Fruit fly (Drosophila melanogaster) whole organism, embryonic: ENCODE measurements around the gene grass.

Experiments
- Abd-B ChIP-seq: fragments of 200-800 bp; sonication (Bioruptor generic); optimal IDR thresholded peaks from 2 replicates; lab custom pipeline; 2018; ENCODE audit warnings: missing biosample characterization, mild to moderate bottlenecking, missing genetic modification characterization, moderate library complexity
- Adf1 ChIP-seq: fragments of 200-800 bp; sonication (Bioruptor generic); IDR thresholded peaks from 2 replicates; pipeline ENCODE4 v1.3.6; 2022; ENCODE audit warnings: missing biosample characterization, missing genetic modification characterization
- CG10366 ChIP-seq: fragments of 200-800 bp; sonication (Bioruptor generic); IDR thresholded peaks from 2 replicates; pipeline ENCODE4 v1.3.6; 2022; ENCODE audit warnings: missing biosample characterization, missing genetic modification characterization
- CG10543 ChIP-seq: fragments of 200-800 bp; sonication (Bioruptor generic); optimal IDR thresholded peaks from 3 replicates; lab custom pipeline; 2017; ENCODE audit warnings: missing biosample characterization, mild to moderate bottlenecking, missing genetic modification characterization, moderate library complexity
- CG10654 ChIP-seq: fragments of 200-800 bp; sonication (Bioruptor generic); optimal IDR thresholded peaks from 2 replicates; lab custom pipeline; 2016; ENCODE audit warnings: missing biosample characterization, missing genetic modification characterization
- CG11085 ChIP-seq: fragments of 200-800 bp; sonication (Bioruptor generic); IDR thresholded peaks from 2 replicates; pipeline ENCODE4 v1.3.6; 2022; ENCODE audit warnings: missing biosample characterization, missing genetic modification characterization
- CG1233 ChIP-seq: fragments of 200-800 bp; sonication (Bioruptor generic); optimal IDR thresholded peaks from 4 replicates; lab custom pipeline; 2018; ENCODE audit warnings: missing biosample characterization, mild to moderate bottlenecking, missing genetic modification characterization
- CG12391 ChIP-seq: fragments of 200-800 bp; sonication (Bioruptor generic); optimal IDR thresholded peaks from 3 replicates; lab custom pipeline; 2018; ENCODE audit warnings: missing biosample characterization, mild to moderate bottlenecking, missing genetic modification characterization, moderate library complexity
- CG13123 ChIP-seq: fragments of 200-800 bp; sonication (Bioruptor generic); optimal IDR thresholded peaks from 2 replicates; lab custom pipeline; 2016; ENCODE audit warnings: missing biosample characterization, missing genetic modification characterization
- CG1602 ChIP-seq: fragments of 200-800 bp; sonication (Bioruptor generic); optimal IDR thresholded peaks from 3 replicates; lab custom pipeline; 2016; ENCODE audit warnings: missing biosample characterization, missing genetic modification characterization
- CG16863 ChIP-seq: fragments of 200-800 bp; sonication (Bioruptor generic); optimal IDR thresholded peaks from 3 replicates; lab custom pipeline; 2016; ENCODE audit warnings: missing biosample characterization, missing genetic modification characterization
- CG2712 ChIP-seq: fragments of 200-800 bp; optimal IDR thresholded peaks from 3 replicates; lab custom pipeline; 2019; ENCODE audit warnings: missing biosample characterization, mild to moderate bottlenecking, missing genetic modification characterization, moderate library complexity
- CG32532 ChIP-seq: fragments of 200-800 bp; sonication (Bioruptor generic); IDR thresholded peaks from 2 replicates; pipeline ENCODE4 v1.3.6; 2022; ENCODE audit warnings: missing biosample characterization, missing genetic modification characterization
- CG4360 ChIP-seq: fragments of 200-800 bp; sonication (Bioruptor generic); IDR thresholded peaks from 2 replicates; pipeline ENCODE4 v1.3.6; 2022; ENCODE audit warnings: missing biosample characterization, missing genetic modification characterization
- CG7372 ChIP-seq: fragments of 200-800 bp; sonication (Bioruptor generic); IDR thresholded peaks from 2 replicates; pipeline ENCODE4 v1.3.6; 2022; ENCODE audit warnings: missing biosample characterization, missing genetic modification characterization
- CG7963 ChIP-seq: fragments of 200-800 bp; sonication (Bioruptor generic); IDR thresholded peaks from 3 replicates; pipeline ENCODE4 v1.3.6; 2022; ENCODE audit warnings: missing biosample characterization, missing genetic modification characterization; ENCODE audit not compliant: partially characterized antibody
- CrebB ChIP-seq: fragments of 200-800 bp; sonication (Bioruptor generic); optimal IDR thresholded peaks from 3 replicates; lab custom pipeline; 2018; ENCODE audit warnings: missing biosample characterization, mild to moderate bottlenecking, missing genetic modification characterization
- Deaf1 ChIP-seq: fragments of 200-800 bp; optimal IDR thresholded peaks from 3 replicates; lab custom pipeline; 2019; ENCODE audit warnings: missing biosample characterization, mild to moderate bottlenecking, missing genetic modification characterization, moderate library complexity
- ERR ChIP-seq: fragments of 200-800 bp; sonication (Bioruptor generic); optimal IDR thresholded peaks from 2 replicates; lab custom pipeline; 2016; ENCODE audit warnings: missing biosample characterization, missing genetic modification characterization
- Ets97D ChIP-seq: fragments of 200-800 bp; sonication (Bioruptor generic); optimal IDR thresholded peaks from 3 replicates; lab custom pipeline; 2016; ENCODE audit warnings: missing biosample characterization, missing genetic modification characterization
- GATAe ChIP-seq: fragments of 200-800 bp; sonication (Bioruptor generic); conservative IDR thresholded peaks from 2 replicates; pipeline ENCODE4 v1.3.6; 2022; ENCODE audit warnings: missing biosample characterization, missing genetic modification characterization
- H15 ChIP-seq: fragments of 200-800 bp; sonication (Bioruptor generic); IDR thresholded peaks from 3 replicates; pipeline ENCODE4 v1.3.6; 2022; ENCODE audit warnings: missing biosample characterization, missing genetic modification characterization
- HHEX ChIP-seq: fragments of 200-800 bp; sonication (Bioruptor generic); optimal IDR thresholded peaks from 3 replicates; lab custom pipeline; 2017; ENCODE audit warnings: missing biosample characterization, mild to moderate bottlenecking, missing genetic modification characterization, missing genetic modification reagents
- HLH3B ChIP-seq: fragments of 200-800 bp; sonication (Bioruptor generic); IDR thresholded peaks from 2 replicates; pipeline ENCODE4 v1.3.6; 2022; ENCODE audit warnings: missing biosample characterization, missing genetic modification characterization
- Mrtf ChIP-seq: fragments of 200-800 bp; sonication (Bioruptor generic); IDR thresholded peaks from 3 replicates; pipeline ENCODE4 v1.3.6; 2022; ENCODE audit warnings: missing biosample characterization, missing genetic modification characterization
- Nf-YA ChIP-seq: fragments of 200-800 bp; sonication (Bioruptor generic); IDR thresholded peaks from 2 replicates; pipeline ENCODE4 v1.3.6; 2022; ENCODE audit warnings: missing biosample characterization, missing genetic modification characterization
- Side ChIP-seq: fragments of 200-800 bp; sonication (Bioruptor generic); optimal IDR thresholded peaks from 2 replicates; lab custom pipeline; 2016; ENCODE audit warnings: missing biosample characterization, missing genetic modification characterization
- aop ChIP-seq: fragments of 200-800 bp; sonication (Bioruptor generic); IDR thresholded peaks from 2 replicates; pipeline ENCODE4 v1.3.6; 2022; ENCODE audit warnings: missing biosample characterization, missing genetic modification characterization
- ara ChIP-seq: fragments of 200-800 bp; sonication (Bioruptor generic); IDR thresholded peaks from 2 replicates; pipeline ENCODE4 v1.3.6; 2022; ENCODE audit warnings: missing biosample characterization, missing genetic modification characterization
- bowl ChIP-seq: fragments of 200-800 bp; sonication (Bioruptor generic); IDR thresholded peaks from 2 replicates; pipeline ENCODE4 v1.3.6; 2022; ENCODE audit warnings: missing biosample characterization, missing genetic modification characterization
- caup ChIP-seq: fragments of 200-800 bp; sonication (Bioruptor generic); optimal IDR thresholded peaks from 3 replicates; lab custom pipeline; 2017; ENCODE audit warnings: missing biosample characterization, mild to moderate bottlenecking, missing genetic modification characterization, moderate library complexity; ENCODE audit not compliant: severe bottlenecking
- croc ChIP-seq: fragments of 200-800 bp; sonication (Bioruptor generic); conservative IDR thresholded peaks from 3 replicates; pipeline ENCODE4 v1.3.6; 2022; ENCODE audit warnings: missing biosample characterization, missing genetic modification characterization
- da ChIP-seq: fragments of 200-800 bp; sonication (Bioruptor generic); optimal IDR thresholded peaks from 2 replicates; lab custom pipeline; 2016; ENCODE audit warnings: missing biosample characterization, missing genetic modification characterization
- dmrt11E ChIP-seq: fragments of 200-800 bp; sonication (Bioruptor generic); optimal IDR thresholded peaks from 3 replicates; lab custom pipeline; 2018; ENCODE audit warnings: missing biosample characterization, mild to moderate bottlenecking, missing genetic modification characterization, moderate library complexity
- dmrt99B ChIP-seq: fragments of 200-800 bp; sonication (Bioruptor generic); optimal IDR thresholded peaks from 2 replicates; lab custom pipeline; 2018; ENCODE audit warnings: missing biosample characterization, mild to moderate bottlenecking, missing genetic modification characterization, moderate library complexity
- fd96Cb ChIP-seq: fragments of 200-800 bp; sonication (Bioruptor generic); optimal IDR thresholded peaks from 2 replicates; lab custom pipeline; 2018; ENCODE audit warnings: missing biosample characterization, mild to moderate bottlenecking, missing genetic modification characterization, moderate library complexity
- jigr1 ChIP-seq: fragments of 200-800 bp; sonication (Bioruptor generic); IDR thresholded peaks from 3 replicates; pipeline ENCODE4 v1.3.6; 2022; ENCODE audit warnings: missing biosample characterization, missing genetic modification characterization
- jumu ChIP-seq: fragments of 200-800 bp; sonication (Bioruptor generic); optimal IDR thresholded peaks from 3 replicates; lab custom pipeline; 2016; ENCODE audit warnings: missing biosample characterization, missing genetic modification characterization
- klu ChIP-seq: fragments of 200-800 bp; sonication (Bioruptor generic); IDR thresholded peaks from 2 replicates; pipeline ENCODE4 v1.3.6; 2022; ENCODE audit warnings: missing biosample characterization, missing genetic modification characterization
- luna ChIP-seq: fragments of 200-800 bp; sonication (Bioruptor generic); optimal IDR thresholded peaks from 2 replicates; lab custom pipeline; 2016; ENCODE audit warnings: missing biosample characterization, missing genetic modification characterization
- odd ChIP-seq: fragments of 200-800 bp; sonication (Bioruptor generic); optimal IDR thresholded peaks from 2 replicates; lab custom pipeline; 2017; ENCODE audit warnings: missing biosample characterization, mild to moderate bottlenecking, missing genetic modification characterization
- org-1 ChIP-seq: fragments of 200-800 bp; sonication (Bioruptor generic); optimal IDR thresholded peaks from 2 replicates; lab custom pipeline; 2017; ENCODE audit warnings: missing biosample characterization, missing genetic modification characterization
- pum ChIP-seq: fragments of 200-800 bp; sonication (Bioruptor generic); optimal IDR thresholded peaks from 2 replicates; lab custom pipeline; 2016; ENCODE audit warnings: missing biosample characterization, missing genetic modification characterization
- ranshi ChIP-seq: fragments of 200-800 bp; sonication (Bioruptor generic); IDR thresholded peaks from 2 replicates; pipeline ENCODE4 v1.3.6; 2022; ENCODE audit warnings: missing biosample characterization, missing genetic modification characterization
- row ChIP-seq: fragments of 200-800 bp; sonication (Bioruptor generic); IDR thresholded peaks from 3 replicates; pipeline ENCODE4 v1.3.6; 2022; ENCODE audit warnings: missing biosample characterization, missing genetic modification characterization
- stc ChIP-seq: fragments of 200-800 bp; sonication (Bioruptor generic); IDR thresholded peaks from 2 replicates; pipeline ENCODE4 v1.3.6; 2022; ENCODE audit warnings: missing biosample characterization, missing genetic modification characterization
- wdn ChIP-seq: fragments of 200-800 bp; sonication (Bioruptor generic); IDR thresholded peaks from 2 replicates; pipeline ENCODE4 v1.3.6; 2022; ENCODE audit warnings: missing biosample characterization, missing genetic modification characterization
- wor ChIP-seq: fragments of 200-800 bp; sonication (Bioruptor generic); IDR thresholded peaks from 2 replicates; pipeline ENCODE4 v1.3.6; 2022; ENCODE audit warnings: missing biosample characterization, missing genetic modification characterization
- z ChIP-seq: fragments of 200-800 bp; sonication (Bioruptor generic); IDR thresholded peaks from 3 replicates; pipeline ENCODE4 v1.3.6; 2022; ENCODE audit warnings: missing biosample characterization, missing genetic modification characterization

grass gene

DNA sequence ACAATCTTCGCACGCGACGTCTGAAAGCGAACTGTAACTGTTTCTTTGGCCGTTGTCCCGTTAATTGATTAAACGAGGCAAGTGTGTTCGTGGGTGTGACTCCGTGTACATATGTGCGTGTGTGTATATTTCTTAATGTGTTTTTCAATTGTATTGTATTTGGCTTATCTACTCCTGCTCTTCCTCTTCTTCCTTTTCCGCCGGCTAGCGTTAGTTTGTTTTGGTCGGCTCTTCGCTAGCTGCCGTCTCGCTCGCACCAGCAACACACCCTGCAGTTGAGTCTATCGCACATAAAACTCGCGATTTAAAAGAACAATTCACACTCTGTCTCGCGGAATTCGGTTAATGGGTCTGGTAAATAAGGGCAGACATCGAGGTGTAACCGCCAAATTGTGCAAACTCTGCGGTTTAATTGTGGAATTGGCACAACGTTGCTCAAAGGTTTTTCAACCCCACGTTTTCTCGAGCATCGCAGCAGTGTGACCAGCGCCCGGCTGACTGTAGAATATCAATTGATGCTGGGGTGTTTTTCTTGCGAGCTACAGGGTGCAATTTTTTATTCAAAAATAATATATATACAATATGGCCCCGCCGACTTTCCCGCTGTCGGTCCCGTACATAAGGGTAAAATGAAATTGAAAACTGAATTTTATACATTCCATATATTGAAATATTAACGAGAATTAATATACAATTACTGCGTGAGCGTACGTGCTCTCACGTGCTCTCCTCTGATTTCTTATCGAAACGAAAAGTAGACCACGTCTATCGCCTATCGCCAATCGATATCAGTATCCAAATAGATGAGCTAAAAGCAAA, 45.8 kb upstream of the grass start, which contains the start of the genes gb and CG5815 (continued):
- TF ChIP-seq caup, result peak; percentile 93
- TF ChIP-seq dmrt11E, result peak; percentile 87
- TF ChIP-seq HHEX (GFP tag; lab: Kevin White, UChicago), result peak; percentile 89
- peak; percentile 90 for TF ChIP-seq CG11085 (GFP tag; lab: Robert Waterston, UW)
- TF ChIP-seq Nf-YA, result peak; percentile 70
- TF ChIP-seq CG32532 (GFP tag; lab: Robert Waterston, UW), result peak; percentile 96
- no peak; the same call in 1 of the 3 replicates for TF ChIP-seq z
- peak; percentile 93 for TF ChIP-seq CG2712
- TF ChIP-seq jigr1 (GFP tag; lab: Robert Waterston, UW), result peak; percentile 68; the same call in 1 of the 3 replicates
- TF ChIP-seq CG10366, result peak; percentile 98
- TF ChIP-seq CG10543 (GFP tag; lab: Kevin White, UChicago), result peak; percentile 90
- peak; percentile 89 for TF ChIP-seq ranshi (GFP tag; lab: Robert Waterston, UW)
- peak; percentile 75 for TF ChIP-seq stc (GFP tag; lab: Robert Waterston, UW)
- TF ChIP-seq klu (GFP tag; lab: Robert Waterston, UW), result peak; percentile 85
- TF ChIP-seq dmrt99B (tag; lab: Kevin White, UChicago), result no peak
- peak; percentile 72 for TF ChIP-seq org-1 (GFP tag; lab: Kevin White, UChicago)
- peak; percentile 89 for TF ChIP-seq fd96Cb (tag; lab: Kevin White, UChicago)
- TF ChIP-seq Ets97D (GFP tag; lab: Kevin White, UChicago), result peak; percentile 78
- peak; percentile 61 for TF ChIP-seq jumu (GFP tag; lab: Kevin White, UChicago)
- peak; percentile 88 for TF ChIP-seq Mrtf (GFP tag; lab: Robert Waterston, UW)
- peak; percentile 90 for TF ChIP-seq Abd-B (GFP tag; lab: Kevin White, UChicago)
- TF ChIP-seq HLH3B (GFP tag; lab: Robert Waterston, UW), result peak; percentile 86
- TF ChIP-seq row, result peak; percentile 97
- peak; percentile 91 for TF ChIP-seq CG1602
- peak; percentile 79 for TF ChIP-seq croc
- peak; percentile 49; the same call in 1 of the 2 replicates for TF ChIP-seq CG4360 (GFP tag; lab: Robert Waterston, UW)
- TF ChIP-seq CG7963 (GFP tag; lab: Robert Waterston, UW), result peak; percentile 88
- peak; percentile 59 for TF ChIP-seq CrebB (tag; lab: Kevin White, UChicago)
- TF ChIP-seq da (GFP tag; lab: Kevin White, UChicago), result no peak
- TF ChIP-seq pum (GFP tag; lab: Kevin White, UChicago), result peak; percentile 66
- peak; percentile 77 for TF ChIP-seq CG16863 (GFP tag; lab: Kevin White, UChicago)
- peak; percentile 73 for TF ChIP-seq bowl (GFP tag; lab: Robert Waterston, UW)
- TF ChIP-seq H15 (GFP tag; lab: Robert Waterston, UW), result peak; percentile 86
- TF ChIP-seq CG1233 (GFP tag; lab: Kevin White, UChicago), result peak; percentile 85
- TF ChIP-seq Side (GFP tag; lab: Kevin White, UChicago), result peak; percentile 50
- peak; percentile 64; the same call in 1 of the 2 replicates for TF ChIP-seq Adf1
- TF ChIP-seq CG13123 (GFP tag; lab: Kevin White, UChicago), result peak; percentile 83
- no peak for TF ChIP-seq luna
- no peak for TF ChIP-seq Deaf1 (tag; lab: Kevin White, UChicago)
- TF ChIP-seq ara (GFP tag; lab: Robert Waterston, UW), result peak; percentile 88
- TF ChIP-seq CG12391 (tag; lab: Kevin White, UChicago), result peak; percentile 94
- peak; percentile 69 for TF ChIP-seq wor (GFP tag; lab: Robert Waterston, UW)
- TF ChIP-seq aop, result 0 out of 2 replicates have a peak, but pooled peaks have one; percentile 40
- peak; percentile 60 for TF ChIP-seq GATAe (GFP tag; lab: Robert Waterston, UW)
- TF ChIP-seq ERR (GFP tag; lab: Kevin White, UChicago), result peak; percentile 61
- peak; percentile 89 for TF ChIP-seq wdn (GFP tag; lab: Robert Waterston, UW)
- TF ChIP-seq CG10654 (GFP tag; lab: Kevin White, UChicago), result peak; percentile 86
- peak; percentile 74 for TF ChIP-seq odd (GFP tag; lab: Kevin White, UChicago)
- TF ChIP-seq CG7372 (GFP tag; lab: Robert Waterston, UW), result peak; percentile 83
